Worm (Caenorhabditis elegans): ENCODE measurements around the gene F45F2.11.

ce11 chrV:8565075-8565474, 44.4 kb upstream of the F45F2.11 start, which contains the start of gene F25G6.8:
- TF ChIP-seq ceh-9 (tag; optimal IDR thresholded peaks at IDR 0.05) (no peak), aly-2 (tag; optimal IDR thresholded peaks at IDR 0.05) (no peak), elt-1 (tag; optimal IDR thresholded peaks at IDR 0.05) (no peak), nfya-1 (tag; optimal IDR thresholded peaks at IDR 0.05; ENCODE audit: insufficient read depth) (no peak), ztf-11 (tag; optimal IDR thresholded peaks at IDR 0.05) (no peak), pqm-1 (tag; optimal IDR thresholded peaks at IDR 0.05) (no peak), lin-15B (tag; optimal IDR thresholded peaks at IDR 0.05) (no peak), zag-1 (tag; optimal IDR thresholded peaks at IDR 0.05) (no peak), fos-1 (tag; optimal IDR thresholded peaks at IDR 0.05) (no peak), nhr-12 (tag; optimal IDR thresholded peaks at IDR 0.05) (no peak), ZK546.5 (tag; optimal IDR thresholded peaks at IDR 0.05) (no peak), nhr-11 (tag; optimal IDR thresholded peaks at IDR 0.05) (no peak), unc-39 (tag; optimal IDR thresholded peaks at IDR 0.05) (no peak)
